Fruit fly (Drosophila melanogaster) whole organism, prepupa: ENCODE data around the gene CG12725.

Source experiments
- CG11762 ChIP-seq: fragments of 200-800 bp; sonication (Bioruptor generic); optimal IDR thresholded peaks from 3 replicates; lab custom pipeline; 2016; ENCODE audit warnings: missing biosample characterization, missing genetic modification characterization; ENCODE audit not compliant: insufficient read depth
- CG11902 ChIP-seq: fragments of 200-800 bp; sonication (Bioruptor generic); optimal IDR thresholded peaks from 3 replicates; lab custom pipeline; 2016; ENCODE audit warnings: missing biosample characterization, missing genetic modification characterization
- CG15336 ChIP-seq: fragments of 200-800 bp; sonication (Bioruptor generic); IDR thresholded peaks from 2 replicates; pipeline ENCODE4 v1.3.6; 2022; ENCODE audit warnings: missing biosample characterization, missing genetic modification characterization
- CG1621 ChIP-seq: fragments of 200-800 bp; sonication (Bioruptor generic); optimal IDR thresholded peaks from 3 replicates; lab custom pipeline; 2018; ENCODE audit warnings: missing biosample characterization, mild to moderate bottlenecking, missing genetic modification characterization
- CG16779 ChIP-seq: fragments of 200-800 bp; sonication (Bioruptor generic); optimal IDR thresholded peaks from 3 replicates; lab custom pipeline; 2017; ENCODE audit warnings: missing biosample characterization, mild to moderate bottlenecking, missing genetic modification characterization
- CG3032 ChIP-seq: fragments of 200-800 bp; optimal IDR thresholded peaks from 2 replicates; lab custom pipeline; 2019; ENCODE audit warnings: missing biosample characterization, mild to moderate bottlenecking, missing genetic modification characterization, moderate library complexity
- CG34406 ChIP-seq: fragments of 200-800 bp; sonication (Bioruptor generic); optimal IDR thresholded peaks from 3 replicates; lab custom pipeline; 2016; ENCODE audit warnings: missing biosample characterization, missing genetic modification characterization
- CG3919 ChIP-seq: fragments of 200-800 bp; sonication (Bioruptor generic); optimal IDR thresholded peaks from 3 replicates; lab custom pipeline; 2016; ENCODE audit warnings: missing biosample characterization, missing genetic modification characterization
- CG4318 ChIP-seq: fragments of 200-800 bp; sonication (Bioruptor generic); optimal IDR thresholded peaks from 3 replicates; lab custom pipeline; 2017; ENCODE audit warnings: missing biosample characterization, mild to moderate bottlenecking, missing genetic modification characterization
- CG6163 ChIP-seq: fragments of 200-800 bp; sonication (Bioruptor generic); IDR thresholded peaks from 3 replicates; pipeline ENCODE4 v1.3.6; 2022; ENCODE audit warnings: missing biosample characterization, missing genetic modification characterization
- CG6276 ChIP-seq: fragments of 200-800 bp; sonication (Bioruptor generic); optimal IDR thresholded peaks from 2 replicates; lab custom pipeline; 2017; ENCODE audit warnings: missing biosample characterization, mild to moderate bottlenecking, missing genetic modification characterization
- CG6808 ChIP-seq: fragments of 200-800 bp; sonication (Bioruptor generic); optimal IDR thresholded peaks from 3 replicates; lab custom pipeline; 2017; ENCODE audit warnings: missing biosample characterization, missing genetic modification characterization, mild to moderate bottlenecking, moderate library complexity, missing genetic modification reagents
- CG6854 ChIP-seq: fragments of 200-800 bp; sonication (Bioruptor generic); optimal IDR thresholded peaks from 2 replicates; lab custom pipeline; 2017; ENCODE audit warnings: missing biosample characterization, mild to moderate bottlenecking, missing genetic modification characterization
- CG8119 ChIP-seq: fragments of 200-800 bp; sonication (Bioruptor generic); IDR thresholded peaks from 3 replicates; pipeline ENCODE4 v1.3.6; 2022; ENCODE audit warnings: missing biosample characterization, missing genetic modification characterization
- CG8319 ChIP-seq: fragments of 200-800 bp; sonication (Bioruptor generic); optimal IDR thresholded peaks from 3 replicates; lab custom pipeline; 2016; ENCODE audit warnings: missing biosample characterization, missing genetic modification characterization
- CG9139 ChIP-seq: fragments of 200-800 bp; sonication (Bioruptor generic); optimal IDR thresholded peaks from 3 replicates; lab custom pipeline; 2017; ENCODE audit warnings: missing biosample characterization, mild to moderate bottlenecking, missing genetic modification characterization
- Eip78C ChIP-seq: fragments of 200-800 bp; sonication (Bioruptor generic); peaks from one replicate; lab custom pipeline; 2016; ENCODE audit warnings: missing biosample characterization, missing genetic modification characterization
- Eip93F ChIP-seq: fragments of 200-800 bp; sonication (Bioruptor generic); optimal IDR thresholded peaks from 2 replicates; lab custom pipeline; 2016; ENCODE audit warnings: missing biosample characterization, mild to moderate bottlenecking, missing genetic modification characterization
- Ets21C ChIP-seq: fragments of 200-800 bp; sonication (Bioruptor generic); optimal IDR thresholded peaks from 3 replicates; lab custom pipeline; 2016; ENCODE audit warnings: missing biosample characterization, missing genetic modification characterization
- Ets96B ChIP-seq: fragments of 200-800 bp; optimal IDR thresholded peaks from 2 replicates; lab custom pipeline; 2019; ENCODE audit warnings: missing biosample characterization, mild to moderate bottlenecking, missing genetic modification characterization, moderate library complexity
- Hr38 ChIP-seq: sonication (Bioruptor generic); optimal IDR thresholded peaks from 2 replicates; lab custom pipeline; 2016; ENCODE audit warnings: missing biosample characterization, missing genetic modification characterization
- Hr39 ChIP-seq: fragments of 200-800 bp; sonication (Bioruptor generic); optimal IDR thresholded peaks from 2 replicates; lab custom pipeline; 2016; ENCODE audit warnings: missing biosample characterization, missing genetic modification characterization
- Lpt ChIP-seq: fragments of 200-800 bp; sonication (Bioruptor generic); optimal IDR thresholded peaks from 3 replicates; lab custom pipeline; 2016; ENCODE audit warnings: missing biosample characterization, missing genetic modification characterization
- OdsH ChIP-seq: fragments of 200-800 bp; sonication (Bioruptor generic); optimal IDR thresholded peaks from 3 replicates; lab custom pipeline; 2016; ENCODE audit warnings: missing biosample characterization, missing genetic modification characterization
- Sox102F ChIP-seq: fragments of 200-800 bp; sonication (Bioruptor generic); optimal IDR thresholded peaks from 2 replicates; lab custom pipeline; 2016; ENCODE audit warnings: missing biosample characterization, mild to moderate bottlenecking, missing genetic modification characterization
- Sox14 ChIP-seq: fragments of 200-800 bp; sonication (Bioruptor generic); optimal IDR thresholded peaks from 3 replicates; lab custom pipeline; 2016; ENCODE audit warnings: missing biosample characterization, missing genetic modification characterization
- achi ChIP-seq: fragments of 200-800 bp; sonication (Bioruptor generic); optimal IDR thresholded peaks from 3 replicates; lab custom pipeline; 2016; ENCODE audit warnings: missing biosample characterization, missing genetic modification characterization
- cyc ChIP-seq: fragments of 200-800 bp; sonication (Bioruptor generic); optimal IDR thresholded peaks from 3 replicates; lab custom pipeline; 2016; ENCODE audit warnings: missing biosample characterization, missing genetic modification characterization
- dsx ChIP-seq: fragments of 200-800 bp; optimal IDR thresholded peaks from 3 replicates; lab custom pipeline; 2019; ENCODE audit warnings: missing biosample characterization, mild to moderate bottlenecking, missing genetic modification characterization, moderate library complexity; ENCODE audit not compliant: poor library complexity, severe bottlenecking
- esn ChIP-seq: fragments of 200-800 bp; sonication (Bioruptor generic); optimal IDR thresholded peaks from 2 replicates; lab custom pipeline; 2016; ENCODE audit warnings: missing biosample characterization, mild to moderate bottlenecking, missing genetic modification characterization, moderate library complexity
- fkh ChIP-seq: fragments of 200-800 bp; sonication (Bioruptor generic); optimal IDR thresholded peaks from 3 replicates; lab custom pipeline; 2017; ENCODE audit warnings: missing biosample characterization, mild to moderate bottlenecking, missing genetic modification characterization, moderate library complexity
- lz ChIP-seq: fragments of 200-800 bp; sonication (Bioruptor generic); optimal IDR thresholded peaks from 3 replicates; lab custom pipeline; 2016; ENCODE audit warnings: missing biosample characterization, missing genetic modification characterization
- net ChIP-seq: fragments of 200-800 bp; sonication (Bioruptor generic); optimal IDR thresholded peaks from 3 replicates; lab custom pipeline; 2016; ENCODE audit warnings: missing biosample characterization, missing genetic modification characterization
- pdm3 ChIP-seq: fragments of 200-800 bp; sonication (Bioruptor generic); optimal IDR thresholded peaks from 3 replicates; lab custom pipeline; 2016; ENCODE audit warnings: missing biosample characterization, missing genetic modification characterization
- ss ChIP-seq, 2 experiments: fragments of 200-800 bp; sonication (Bioruptor generic); optimal IDR thresholded peaks; 2 replicates in 1 of 2; 3 replicates in 1 of 2; lab custom pipeline; 2017 to 2018; ENCODE audit warnings: mild to moderate bottlenecking in 2 of 2, missing biosample characterization in 2 of 2, missing genetic modification characterization in 2 of 2, moderate library complexity in 1 of 2
- svp ChIP-seq: fragments of 200-800 bp; sonication (Bioruptor generic); peaks from one replicate; lab custom pipeline; 2016; ENCODE audit warnings: missing biosample characterization, missing genetic modification characterization
- vri ChIP-seq: fragments of 200-800 bp; sonication (Bioruptor generic); optimal IDR thresholded peaks from 3 replicates; lab custom pipeline; 2016; ENCODE audit warnings: missing biosample characterization, mild to moderate bottlenecking, missing genetic modification characterization

CG12725 gene

dm6 chrX:13376520-13376919, 26.1 kb downstream of the CG12725 start (continued):
- TF ChIP-seq CG6808 (peak; percentile 5), CG8319 (GFP tag; lab: Kevin White, UChicago) (peak; percentile 14), ss (GFP tag; optimal IDR thresholded peaks at IDR 0.05; lab: Kevin White, UChicago) (peak in 1 of 2 experiments; percentile 25), Sox102F (no peak), OdsH (GFP tag; lab: Kevin White, UChicago) (peak; percentile 52), Hr39 (peak; percentile 39), achi (GFP tag; lab: Kevin White, UChicago) (peak; percentile 58), net (GFP tag; lab: Kevin White, UChicago) (peak; percentile 57), Ets21C (GFP tag; lab: Kevin White, UChicago) (no peak), cyc (GFP tag; lab: Kevin White, UChicago) (peak; percentile 12), dsx (GFP tag; lab: Kevin White, UChicago) (no peak), CG3919 (GFP tag; lab: Kevin White, UChicago) (peak; percentile 53), Hr38 (no peak), CG1621 (peak; percentile 49), CG8119 (GFP tag; lab: Robert Waterston, UW) (peak; percentile 44; the same call in 1 of the 3 replicates), esn (GFP tag; lab: Kevin White, UChicago) (peak; percentile 39), CG4318 (GFP tag; lab: Kevin White, UChicago) (peak; percentile 28), Ets96B (tag; lab: Kevin White, UChicago) (peak; percentile 47), CG15336 (peak; percentile 52), pdm3 (GFP tag; lab: Kevin White, UChicago) (peak; percentile 69)
- TF ChIP-seq, all 60 proteins: peak for 48

- TF ChIP-seq CG34406 (no peak), CG3032 (tag; lab: Kevin White, UChicago) (no peak), Hr39 (no peak), CG6276 (GFP tag; lab: Kevin White, UChicago) (no peak), Ets96B (tag; lab: Kevin White, UChicago) (no peak), Eip78C (GFP tag; lab: Kevin White, UChicago) (peak; percentile 4), vri (peak; percentile 15), CG11902 (GFP tag; lab: Kevin White, UChicago) (no peak), svp (GFP tag; lab: Kevin White, UChicago) (peak; percentile 66), CG6854 (GFP tag; lab: Kevin White, UChicago) (no peak), CG16779 (tag; lab: Kevin White, UChicago) (no peak), fkh (GFP tag; lab: Kevin White, UChicago) (no peak), CG11762 (GFP tag; lab: Kevin White, UChicago) (no peak)
Observed at dm6 chrX:13375489-13375997, 27.1 kb downstream of the CG12725 start.

- no peak for TF ChIP-seq CG16779 (tag; lab: Kevin White, UChicago)
- no peak for TF ChIP-seq Eip93F
- TF ChIP-seq CG34406 = no peak
- no peak for TF ChIP-seq Lpt
- TF ChIP-seq CG6163 = no peak
- no peak for TF ChIP-seq Sox14
- TF ChIP-seq, all 60 proteins: peak for 0
Observed at dm6 chrX:13374979-13375378, 27.7 kb downstream of the CG12725 start.

dm6 chrX:13374154-13374536, 28.5 kb downstream of the CG12725 start:
- TF ChIP-seq CG6854 (GFP tag; lab: Kevin White, UChicago) = no peak
- no peak for TF ChIP-seq CG6276 (GFP tag; lab: Kevin White, UChicago)
- TF ChIP-seq CG9139 (GFP tag; lab: Kevin White, UChicago) = no peak
- no peak for TF ChIP-seq cyc (GFP tag; lab: Kevin White, UChicago)
- no peak for TF ChIP-seq CG11762 (GFP tag; lab: Kevin White, UChicago)
- no peak for TF ChIP-seq Sox102F
- TF ChIP-seq lz = no peak
- TF ChIP-seq ss (GFP tag; optimal IDR thresholded peaks at IDR 0.05; lab: Kevin White, UChicago) = no peak
- no peak for TF ChIP-seq CG4318 (GFP tag; lab: Kevin White, UChicago)
- TF ChIP-seq Ets96B (tag; lab: Kevin White, UChicago) = no peak
